Worm (Caenorhabditis elegans) whole organism, late embryonic: ENCODE results near the gene Y51H4A.13.

Source experiments
- C08G9.2 ChIP-seq: sonication (generic microtip); optimal IDR thresholded peaks from 2 replicates; lab custom pipeline; 2016; ENCODE audit warnings: mild to moderate bottlenecking, missing genetic modification characterization, moderate library complexity, missing compliant biosample characterization
- F13H6.1 ChIP-seq: sonication (generic microtip); optimal IDR thresholded peaks from 2 replicates; lab custom pipeline; 2016; ENCODE audit warnings: missing genetic modification characterization, missing compliant biosample characterization
- ama-1 ChIP-seq: fragments of 150-350 bp; optimal IDR thresholded peaks from 2 replicates; lab custom pipeline; 2014
- ceh-19 ChIP-seq: fragments of 200-800 bp; sonication (Bioruptor generic); optimal IDR thresholded peaks from 2 replicates; lab custom pipeline; 2018; ENCODE audit warnings: mild to moderate bottlenecking, missing genetic modification characterization, missing compliant biosample characterization
- ceh-22 ChIP-seq: sonication (generic microtip); optimal IDR thresholded peaks from 2 replicates; lab custom pipeline; 2017; ENCODE audit warnings: missing biosample characterization, missing genetic modification characterization
- che-1 ChIP-seq: sonication (generic microtip); optimal IDR thresholded peaks from 2 replicates; lab custom pipeline; 2016; ENCODE audit warnings: mild to moderate bottlenecking, missing genetic modification characterization, missing compliant biosample characterization
- elt-2 ChIP-seq: sonication (generic microtip); optimal IDR thresholded peaks from 2 replicates; lab custom pipeline; 2016; ENCODE audit warnings: missing genetic modification reagents, missing genetic modification characterization, missing compliant biosample characterization
- hlh-30 ChIP-seq: sonication (generic microtip); optimal IDR thresholded peaks from 2 replicates; lab custom pipeline; 2017; ENCODE audit warnings: antibody characterized with exemption, missing genetic modification characterization, missing compliant biosample characterization; ENCODE audit not compliant: insufficient read depth
- lin-11 ChIP-seq: fragments of 200-800 bp; sonication (Bioruptor generic); optimal IDR thresholded peaks from 2 replicates; lab custom pipeline; 2018; ENCODE audit warnings: mild to moderate bottlenecking, missing genetic modification characterization, missing compliant biosample characterization
- nfya-1 ChIP-seq: sonication (generic microtip); optimal IDR thresholded peaks from 2 replicates; lab custom pipeline; 2017; ENCODE audit warnings: missing genetic modification characterization, mild to moderate bottlenecking, missing compliant biosample characterization, antibody characterized with exemption, moderate library complexity
- nhr-11 ChIP-seq: fragments of 150-350 bp; optimal IDR thresholded peaks from 2 replicates; lab custom pipeline; 2014; ENCODE audit warnings: missing biosample characterization, missing genetic modification characterization
- pha-4 ChIP-seq: fragments of 150-350 bp; optimal IDR thresholded peaks from 2 replicates; lab custom pipeline; 2018; ENCODE audit warnings: missing biosample characterization, missing genetic modification reagents, missing genetic modification characterization
- pros-1 ChIP-seq: fragments of 150-350 bp; optimal IDR thresholded peaks from 2 replicates; lab custom pipeline; 2014; ENCODE audit warnings: missing biosample characterization, missing genetic modification reagents, missing genetic modification characterization
- tbx-2 ChIP-seq: sonication (generic microtip); optimal IDR thresholded peaks from 2 replicates; lab custom pipeline; 2016; ENCODE audit warnings: missing genetic modification characterization, missing compliant biosample characterization

DNA sequence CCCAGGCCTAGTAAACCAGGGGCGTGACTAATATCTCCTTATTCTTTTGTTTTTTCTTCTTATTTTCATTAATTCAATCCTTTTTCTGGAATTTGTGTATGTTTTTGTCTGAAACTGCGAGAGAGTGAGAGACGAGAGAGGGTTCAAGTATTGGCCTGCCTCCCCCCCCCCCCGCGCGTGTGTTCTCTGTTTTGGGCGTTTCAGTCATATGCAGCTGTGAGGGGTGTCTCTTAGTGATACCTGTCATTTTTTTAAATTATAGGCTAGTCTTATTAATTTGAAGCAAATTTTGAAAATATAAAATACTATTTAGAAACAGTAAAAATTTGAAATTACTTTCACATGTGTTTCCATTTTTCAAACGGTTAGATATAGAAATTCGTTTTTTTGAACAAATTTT, 13.3 kb upstream of the Y51H4A.13 start:
- TF ChIP-seq nfya-1 (no peak), pha-4 (no peak), tbx-2 (tag; lab: Kevin White, UChicago) (no peak), ama-1 (lab: Kevin White, UChicago) (no peak), lin-11 (tag; lab: Kevin White, UChicago) (no peak), che-1 (no peak), elt-2 (no peak), nhr-11 (tag; lab: Kevin White, UChicago) (no peak), hlh-30 (tag; lab: Kevin White, UChicago) (no peak), pros-1 (tag; lab: Kevin White, UChicago) (no peak), F13H6.1 (no peak), ceh-19 (GFP tag; lab: Kevin White, UChicago) (no peak), C08G9.2 (tag; lab: Kevin White, UChicago) (no peak), ceh-22 (tag; lab: Kevin White, UChicago) (no peak)
